Fruit fly (Drosophila melanogaster): ENCODE measurements around the gene Rap1.

DNA sequence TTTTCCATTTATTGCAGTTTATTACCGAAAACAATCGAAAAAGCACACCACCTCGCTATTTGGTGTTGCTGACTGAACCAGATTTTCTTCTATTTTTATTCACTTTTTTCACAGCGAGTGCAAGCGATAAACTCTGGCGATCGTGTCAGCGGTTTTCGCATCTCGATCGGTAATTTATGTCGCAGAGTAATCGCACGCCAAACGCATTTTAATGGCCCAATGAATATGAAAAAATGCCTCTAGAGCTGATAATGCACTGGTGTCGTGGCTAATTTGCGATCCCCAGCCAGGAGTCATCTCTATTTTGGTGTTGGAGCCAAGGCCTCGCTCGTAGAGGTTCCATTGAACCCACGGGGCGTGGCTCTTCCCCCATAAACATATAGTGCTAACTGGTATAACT lies 8.8 kb downstream of the Rap1 start:
- TF ChIP-seq cato (GFP tag; optimal IDR thresholded peaks at IDR 0.05; ENCODE audit: borderline replicate concordance) (no peak), gt (GFP tag; IDR thresholded peaks at IDR 0.05) (no peak), Med (GFP tag) (no peak), CG7928 (GFP tag; optimal IDR thresholded peaks at IDR 0.05) (no peak), br (optimal IDR thresholded peaks at IDR 0.05) (no peak), CG9797 (GFP tag; optimal IDR thresholded peaks at IDR 0.05) (no peak)

Measured in whole organism, embryonic.